Worm (Caenorhabditis elegans) whole organism, L4 larva: Measurements from ENCODE around the gene C14B9.8.

Source experiments
- aha-1 ChIP-seq: fragments of 150-350 bp; peaks from one replicate; lab custom pipeline; 2014; ENCODE audit warnings: missing biosample characterization, missing genetic modification characterization
- ceh-20 ChIP-seq: fragments of 200-800 bp; sonication (Bioruptor generic); IDR thresholded peaks from 2 replicates; pipeline ENCODE4 v1.3.6; 2022; ENCODE audit warnings: missing genetic modification reagents, missing genetic modification characterization, missing compliant biosample characterization
- ces-1 ChIP-seq: fragments of 150-350 bp; sonication (generic microtip); optimal IDR thresholded peaks from 4 replicates; lab custom pipeline; 2014; ENCODE audit warnings: missing biosample characterization, missing genetic modification reagents, missing genetic modification characterization
- dmd-6 ChIP-seq: fragments of 200-800 bp; sonication (Bioruptor generic); IDR thresholded peaks from 2 replicates; pipeline ENCODE4 v1.3.6; 2022; ENCODE audit warnings: missing genetic modification reagents, missing genetic modification characterization, missing compliant biosample characterization
- dve-1 ChIP-seq: sonication (generic microtip); optimal IDR thresholded peaks from 2 replicates; lab custom pipeline; 2017; ENCODE audit warnings: antibody characterized with exemption, mild to moderate bottlenecking, missing genetic modification characterization, missing compliant biosample characterization; ENCODE audit not compliant: insufficient read depth
- egl-27 ChIP-seq: sonication (generic microtip); optimal IDR thresholded peaks from 3 replicates; lab custom pipeline; 2017; ENCODE audit warnings: missing biosample characterization, missing genetic modification reagents, missing genetic modification characterization
- fkh-10 ChIP-seq: fragments of 150-350 bp; optimal IDR thresholded peaks from 2 replicates; lab custom pipeline; 2014; ENCODE audit warnings: missing biosample characterization, missing genetic modification reagents, missing genetic modification characterization
- jun-1 ChIP-seq: fragments of 150-350 bp; optimal IDR thresholded peaks from 2 replicates; lab custom pipeline; 2014; ENCODE audit warnings: missing biosample characterization, missing genetic modification reagents, missing genetic modification characterization
- nhr-237 ChIP-seq: sonication (generic microtip); optimal IDR thresholded peaks from 2 replicates; lab custom pipeline; 2017; ENCODE audit warnings: missing biosample characterization, missing genetic modification characterization
- nhr-76 ChIP-seq: fragments of 150-350 bp; optimal IDR thresholded peaks from 2 replicates; lab custom pipeline; 2014; ENCODE audit warnings: missing biosample characterization, missing genetic modification characterization
- pqm-1 ChIP-seq: sonication (generic microtip); optimal IDR thresholded peaks from 2 replicates; lab custom pipeline; 2017; ENCODE audit warnings: missing biosample characterization, missing genetic modification characterization
- unc-39 ChIP-seq: sonication (generic microtip); optimal IDR thresholded peaks from 2 replicates; lab custom pipeline; 2017; ENCODE audit warnings: missing biosample characterization, missing genetic modification characterization
- unc-62 ChIP-seq, 3 experiments: fragments of 150-350 bp in 1 of 3; sonication (generic microtip); optimal IDR thresholded peaks in 2 of 3; peaks in 1 of 3; 1 replicate in 1 of 3; 2 replicates in 2 of 3; lab custom pipeline; 2014 to 2017; ENCODE audit warnings: missing biosample characterization in 3 of 3, missing genetic modification characterization in 3 of 3, missing genetic modification reagents in 3 of 3, missing genotype in 1 of 3
- ztf-11 ChIP-seq: fragments of 150-350 bp; optimal IDR thresholded peaks from 2 replicates; lab custom pipeline; 2014; ENCODE audit warnings: missing biosample characterization, missing genetic modification characterization

- no peak for TF ChIP-seq nhr-237 (tag; lab: Kevin White, UChicago)
- TF ChIP-seq nhr-76, result no peak
- TF ChIP-seq ceh-20 (GFP tag; lab: Robert Waterston, UW), result no peak
- no peak for TF ChIP-seq ztf-11 (tag; lab: Kevin White, UChicago)
- peak; percentile 26 for TF ChIP-seq pqm-1 (tag; lab: Kevin White, UChicago)
- peak; percentile 49 for TF ChIP-seq dmd-6 (GFP tag; lab: Robert Waterston, UW)
- TF ChIP-seq unc-39 (tag; lab: Kevin White, UChicago), result no peak
- peak; percentile 44 for TF ChIP-seq fkh-10
- peak; percentile 85 for TF ChIP-seq dve-1 (tag; lab: Kevin White, UChicago)
- TF ChIP-seq jun-1 (tag; lab: Kevin White, UChicago), result no peak
- TF ChIP-seq ces-1 (GFP tag; lab: Kevin White, UChicago), result no peak
- peak; percentile 86 for TF ChIP-seq aha-1
- peak in 1 of 2 experiments; percentile 52 for TF ChIP-seq unc-62 (GFP tag; optimal IDR thresholded peaks at IDR 0.05 in 1 of 2; lab: Kevin White, UChicago)
- TF ChIP-seq unc-62 (tag; optimal IDR thresholded peaks at IDR 0.05; lab: Kevin White, UChicago), result no peak
- no peak for TF ChIP-seq egl-27
These were observed 20.1 kb downstream of the C14B9.8 start for ce11 chrIII:8124323-8124722.
